Worm (Caenorhabditis elegans): ENCODE results near the gene mig-13.

Gene mig-13

DNA sequence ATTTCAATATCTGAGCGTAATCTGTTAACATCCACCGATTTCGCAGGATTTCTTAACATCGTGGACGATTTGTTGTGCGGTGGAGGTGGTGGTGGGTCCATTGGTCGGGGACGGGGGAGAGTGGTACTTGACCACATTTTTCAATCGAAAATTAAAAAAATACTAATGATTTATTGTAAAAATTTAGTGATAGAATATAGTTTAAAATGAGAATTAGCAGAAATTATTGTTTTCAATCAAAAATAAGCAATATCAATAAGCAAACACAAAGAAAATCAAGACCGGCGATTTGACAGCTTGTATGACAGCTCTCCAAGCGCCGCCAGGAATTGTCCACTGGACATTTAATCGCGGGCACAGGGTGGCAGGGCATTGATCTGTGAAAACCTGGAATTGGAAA is 17.7 kb downstream of the mig-13 start, which contains the start of gene hum-10:
Gene hum-10 (minus strand): TSS at position 101 of the 400 bp plus-strand sequence.
- TF ChIP-seq nhr-11 (tag; optimal IDR thresholded peaks at IDR 0.05), result no peak
- no peak for TF ChIP-seq rnt-1 (tag; optimal IDR thresholded peaks at IDR 0.05)
- no peak for TF ChIP-seq jun-1 (tag; optimal IDR thresholded peaks at IDR 0.05)
- no peak for TF ChIP-seq lin-14 (GFP tag; optimal IDR thresholded peaks at IDR 0.05)
- TF ChIP-seq blmp-1 (tag; optimal IDR thresholded peaks at IDR 0.05), result no peak
- TF ChIP-seq tlp-1 (tag; optimal IDR thresholded peaks at IDR 0.05), result no peak
- TF ChIP-seq unc-30 (tag; optimal IDR thresholded peaks at IDR 0.05), result no peak
- no peak for TF ChIP-seq sox-4 (tag; optimal IDR thresholded peaks at IDR 0.05)
- TF ChIP-seq nhr-237 (tag; optimal IDR thresholded peaks at IDR 0.05), result no peak
- TF ChIP-seq hlh-4 (tag; optimal IDR thresholded peaks at IDR 0.05), result no peak
- TF ChIP-seq nhr-20 (tag; optimal IDR thresholded peaks at IDR 0.05), result no peak
- TF ChIP-seq sup-37 (GFP tag; optimal IDR thresholded peaks at IDR 0.05), result no peak
- no peak for TF ChIP-seq fos-1 (tag; optimal IDR thresholded peaks at IDR 0.05)

DNA sequence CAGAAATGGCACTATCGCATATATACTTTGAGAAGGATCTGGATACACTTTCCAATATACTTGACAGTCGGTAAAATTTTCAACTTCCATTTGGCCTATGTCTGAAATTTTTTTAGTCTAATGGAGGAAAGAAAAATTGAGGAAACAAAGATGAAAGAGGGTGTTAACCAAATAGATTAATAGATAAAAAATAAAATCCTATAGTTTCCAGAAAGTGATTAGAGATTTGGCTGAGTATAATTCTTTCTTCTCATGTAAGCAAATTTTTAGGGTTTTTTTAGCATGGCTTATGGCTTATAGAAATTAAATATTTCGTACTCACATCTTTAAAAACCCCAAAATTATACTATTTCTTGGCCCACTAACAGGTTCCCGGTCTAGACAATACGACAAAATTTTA is 30.0 kb downstream of the mig-13 start, which contains the start of gene npr-1:
Gene npr-1 (minus strand): TSS at position 101 of the 400 bp plus-strand sequence.
- TF ChIP-seq pag-3 (tag; optimal IDR thresholded peaks at IDR 0.05; ENCODE audit: borderline replicate concordance, insufficient read depth) (no peak), pqm-1 (tag; optimal IDR thresholded peaks at IDR 0.05) (no peak), dsc-1 (tag; optimal IDR thresholded peaks at IDR 0.05) (no peak), nhr-76 (tag; optimal IDR thresholded peaks at IDR 0.05) (no peak), ztf-4 (tag; optimal IDR thresholded peaks at IDR 0.05) (no peak), lsy-2 (tag; optimal IDR thresholded peaks at IDR 0.05) (no peak)

DNA sequence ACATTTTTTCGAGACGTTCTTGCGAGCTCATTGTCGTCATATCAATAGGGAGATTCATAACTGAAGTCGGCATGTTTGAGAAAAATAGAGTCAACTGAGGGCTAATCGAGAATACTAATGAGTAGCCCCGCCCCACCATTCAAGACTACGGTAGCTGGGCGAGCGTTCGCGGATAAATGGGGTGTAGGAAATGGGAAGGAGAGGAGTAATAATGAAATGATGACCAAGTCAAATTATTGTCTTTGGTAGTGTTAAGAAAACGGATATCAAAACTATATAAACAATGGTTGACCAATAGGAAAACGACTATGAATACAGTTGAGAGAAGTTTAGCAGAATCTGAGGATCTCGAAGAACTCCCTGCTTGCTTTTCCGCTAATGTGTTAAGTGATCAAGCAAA is 38.4 kb downstream of the mig-13 start, which contains the start of gene mls-2:
Gene mls-2 (minus strand): TSS at position 101 of the 400 bp plus-strand sequence.
- TF ChIP-seq unc-30 (tag; optimal IDR thresholded peaks at IDR 0.05) (no peak), nhr-84 (tag; optimal IDR thresholded peaks at IDR 0.05) (no peak), nhr-12 (tag; optimal IDR thresholded peaks at IDR 0.05) (no peak)

DNA sequence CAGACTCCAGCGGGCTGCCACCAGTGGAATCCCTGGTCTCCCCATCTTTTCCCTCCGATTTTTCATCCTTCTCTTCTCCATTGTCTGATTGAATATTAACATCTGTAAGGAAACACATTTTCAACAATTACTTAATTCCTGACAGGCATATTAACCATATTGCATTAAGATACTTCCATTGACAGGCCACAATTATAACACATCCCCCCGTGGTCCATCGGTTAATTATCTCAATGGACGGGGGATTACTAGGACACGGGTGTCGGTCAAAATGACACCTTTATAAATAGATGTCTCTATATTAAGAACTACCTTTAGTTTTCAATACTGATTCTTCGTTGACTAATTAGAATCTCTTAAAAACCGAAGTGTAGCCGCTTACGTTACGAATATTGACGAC is 40.2 kb downstream of the mig-13 start:
- TF ChIP-seq ces-1 (GFP tag; optimal IDR thresholded peaks at IDR 0.05), result no peak
- no peak for TF ChIP-seq egl-27 (tag; optimal IDR thresholded peaks at IDR 0.05)
- TF ChIP-seq mdl-1 (tag; optimal IDR thresholded peaks at IDR 0.05), result no peak
- no peak for TF ChIP-seq vab-15 (tag; optimal IDR thresholded peaks at IDR 0.05)
- no peak for TF ChIP-seq sptf-1 (tag; optimal IDR thresholded peaks at IDR 0.05)
- TF ChIP-seq pqm-1 (tag; optimal IDR thresholded peaks at IDR 0.05), result no peak
- TF ChIP-seq lir-3 (tag; optimal IDR thresholded peaks at IDR 0.05; ENCODE audit: poor library complexity), result no peak
- TF ChIP-seq C04F5.9 (tag; optimal IDR thresholded peaks at IDR 0.05), result no peak
- no peak for TF ChIP-seq Y116A8C.19 (tag; optimal IDR thresholded peaks at IDR 0.05; ENCODE audit: borderline replicate concordance)
- TF ChIP-seq nhr-90 (tag; optimal IDR thresholded peaks at IDR 0.05; ENCODE audit: poor library complexity), result no peak
- TF ChIP-seq hlh-17 (GFP tag; optimal IDR thresholded peaks at IDR 0.05; ENCODE audit: borderline replicate concordance), result no peak

DNA sequence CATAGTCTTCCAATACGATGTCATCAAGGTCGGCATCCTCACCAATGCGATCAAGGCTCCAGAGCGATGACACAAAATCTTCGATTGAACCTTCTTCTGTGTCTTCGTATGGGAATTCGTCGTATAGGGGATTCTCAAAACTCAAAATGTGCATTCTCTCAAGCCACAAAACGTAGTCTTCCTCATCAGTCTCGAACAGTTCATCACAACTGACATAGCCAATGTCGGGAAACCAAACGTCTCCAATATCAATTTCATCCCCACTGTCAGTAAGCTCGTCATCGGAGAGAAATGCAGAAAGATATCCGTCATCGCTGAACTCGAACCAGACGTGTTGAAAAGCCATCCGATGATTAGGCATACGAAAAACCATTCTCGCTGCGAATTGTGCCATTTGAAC is 45.2 kb downstream of the mig-13 start, which contains the start of gene C39E6.2:
Gene C39E6.2 (minus strand): TSS at position 394 of the 400 bp plus-strand sequence.
- no peak for TF ChIP-seq dsc-1 (tag; optimal IDR thresholded peaks at IDR 0.05)
- TF ChIP-seq ceh-63 (GFP tag; optimal IDR thresholded peaks at IDR 0.05), result no peak
- TF ChIP-seq efl-1 (optimal IDR thresholded peaks at IDR 0.05), result no peak
- peak in 1 of 2 experiments; percentile 18 for TF ChIP-seq efl-1 (GFP tag; optimal IDR thresholded peaks at IDR 0.05 in 1 of 2)

DNA sequence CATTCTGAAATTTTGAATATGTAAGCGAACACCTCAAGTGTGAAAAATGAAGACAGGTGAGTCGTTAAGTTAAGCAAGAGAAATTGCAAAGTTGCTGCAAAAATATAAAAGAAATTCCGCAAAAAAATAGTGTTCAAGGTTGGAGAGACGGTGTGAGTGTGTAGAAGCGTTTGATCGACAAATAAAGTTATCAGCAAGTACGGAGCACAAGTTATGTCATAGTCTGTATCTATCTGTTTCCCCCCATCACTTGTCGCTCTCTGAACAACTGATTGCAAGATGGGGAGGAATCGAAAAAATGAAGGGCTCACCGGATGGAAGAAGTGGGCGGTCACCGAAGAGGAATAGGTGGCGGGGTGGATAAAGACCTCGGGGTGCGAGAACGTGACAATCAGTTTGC is 50.8 kb downstream of the mig-13 start, which contains the start of gene lon-2:
Gene lon-2 (minus strand): TSS at position 4 of the 400 bp plus-strand sequence.
- TF ChIP-seq elt-2 (tag; optimal IDR thresholded peaks at IDR 0.05), result peak; percentile 19
- TF ChIP-seq ets-5 (GFP tag; IDR thresholded peaks at IDR 0.05), result no peak
- no peak for TF ChIP-seq snpc-4 (tag; optimal IDR thresholded peaks at IDR 0.05)
- peak in 1 of 2 experiments; percentile 4 for TF ChIP-seq lin-35 (GFP tag; optimal IDR thresholded peaks at IDR 0.05)
- TF ChIP-seq C34B4.2 (tag; optimal IDR thresholded peaks at IDR 0.05), result no peak
- TF ChIP-seq lin-39 (tag; optimal IDR thresholded peaks at IDR 0.05), result no peak
- TF ChIP-seq nhr-76 (tag; optimal IDR thresholded peaks at IDR 0.05), result no peak
- TF ChIP-seq sox-4 (tag; optimal IDR thresholded peaks at IDR 0.05), result no peak
- no peak for TF ChIP-seq efl-1 (optimal IDR thresholded peaks at IDR 0.05)
- peak in 1 of 2 experiments; percentile 1 for TF ChIP-seq efl-1 (GFP tag; optimal IDR thresholded peaks at IDR 0.05 in 1 of 2)
- TF ChIP-seq nhr-77 (tag; optimal IDR thresholded peaks at IDR 0.05), result no peak
- no peak for TF ChIP-seq efl-3 (GFP tag; optimal IDR thresholded peaks at IDR 0.05)
- TF ChIP-seq nhr-20 (tag; optimal IDR thresholded peaks at IDR 0.05), result no peak
- no peak for TF ChIP-seq unc-86 (tag; optimal IDR thresholded peaks at IDR 0.05)
- no peak for TF ChIP-seq vab-15 (tag; optimal IDR thresholded peaks at IDR 0.05)
- no peak for TF ChIP-seq ama-1 (optimal IDR thresholded peaks at IDR 0.05)
- TF ChIP-seq rnt-1 (tag; optimal IDR thresholded peaks at IDR 0.05), result no peak

All from whole organism, L1 larva.